Fruit fly (Drosophila melanogaster) whole organism, adult: Measurements from ENCODE around the gene Ald2.

Source experiments
- CG33017 ChIP-seq: fragments of 200-800 bp; sonication (Bioruptor generic); optimal IDR thresholded peaks from 2 replicates; lab custom pipeline; 2018; ENCODE audit warnings: missing biosample characterization, mild to moderate bottlenecking, missing genetic modification characterization, moderate library complexity
- Crg-1 ChIP-seq: fragments of 200-800 bp; sonication (Bioruptor generic); optimal IDR thresholded peaks from 2 replicates; lab custom pipeline; 2016; ENCODE audit warnings: missing biosample characterization, missing genetic modification characterization
- bab1 ChIP-seq: fragments of 200-800 bp; sonication (Bioruptor generic); optimal IDR thresholded peaks from 3 replicates; lab custom pipeline; 2019; ENCODE audit warnings: missing biosample characterization, mild to moderate bottlenecking, missing genetic modification characterization, moderate library complexity
- cic ChIP-seq: fragments of 200-800 bp; sonication (Bioruptor generic); optimal IDR thresholded peaks from 2 replicates; lab custom pipeline; 2017; ENCODE audit warnings: missing biosample characterization, mild to moderate bottlenecking, missing genetic modification characterization, moderate library complexity
- kay ChIP-seq: fragments of 200-800 bp; sonication (Bioruptor generic); peaks from one replicate; lab custom pipeline; 2016; ENCODE audit warnings: missing biosample characterization, missing genetic modification characterization, borderline replicate concordance
- pad ChIP-seq: fragments of 200-800 bp; sonication (Bioruptor generic); optimal IDR thresholded peaks from 3 replicates; lab custom pipeline; 2017; ENCODE audit warnings: missing biosample characterization, missing genetic modification characterization, mild to moderate bottlenecking, moderate library complexity, missing genetic modification reagents
- toe ChIP-seq: fragments of 200-800 bp; sonication (Bioruptor generic); optimal IDR thresholded peaks from 2 replicates; lab custom pipeline; 2016; ENCODE audit warnings: missing biosample characterization, missing genetic modification characterization

The Ald2 gene

dm6 chr3R:26465121-26465520, 51.2 kb downstream of the Ald2 start:
- no peak for TF ChIP-seq pad
- no peak for TF ChIP-seq bab1 (GFP tag; lab: Kevin White, UChicago)
- no peak for TF ChIP-seq Crg-1 (GFP tag; lab: Kevin White, UChicago)
- TF ChIP-seq cic (GFP tag; lab: Kevin White, UChicago) = no peak
- peak; percentile 68 for TF ChIP-seq kay (GFP tag; lab: Kevin White, UChicago)
- no peak for TF ChIP-seq toe (GFP tag; lab: Kevin White, UChicago)
- TF ChIP-seq CG33017 (tag; lab: Kevin White, UChicago) = no peak
